Worm (Caenorhabditis elegans): ENCODE measurements around the gene M05D6.3.

Gene M05D6.3

DNA sequence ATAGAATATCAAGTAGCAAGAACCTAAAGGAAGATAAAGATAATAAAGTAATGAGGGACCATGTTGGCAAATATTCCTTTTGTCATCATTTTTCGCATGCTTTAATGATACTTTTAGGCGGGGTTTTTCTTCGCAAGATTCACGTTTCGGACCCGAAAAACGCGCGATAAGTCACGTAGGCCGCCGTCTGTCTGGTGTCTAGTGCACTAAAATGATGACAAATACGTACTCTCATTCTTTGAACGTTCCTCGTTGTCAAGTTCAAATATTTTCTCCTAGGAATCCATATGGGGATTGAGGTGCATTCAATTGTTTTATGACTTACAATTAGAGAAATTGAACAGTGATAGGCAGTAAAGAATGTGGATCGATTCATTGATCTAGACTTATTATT lies 8.2 kb downstream of the M05D6.3 start, which contains the start of gene taap-1:
TSS of gene taap-1 (minus strand) at position 79 of the 394 bp plus-strand sequence.
- no peak for TF ChIP-seq Y53G8AR.9 (GFP tag; conservative IDR thresholded peaks at IDR 0.05)
- TF ChIP-seq madf-6 (GFP tag; IDR thresholded peaks at IDR 0.05): 0 out of 2 replicates have a peak, but pooled peaks have one; percentile 25
- TF ChIP-seq ZK185.1 (tag; optimal IDR thresholded peaks at IDR 0.05; ENCODE audit: poor library complexity, severe bottlenecking): peak; percentile 11
- no peak for TF ChIP-seq ztf-22 (GFP tag; optimal IDR thresholded peaks at IDR 0.05)

DNA sequence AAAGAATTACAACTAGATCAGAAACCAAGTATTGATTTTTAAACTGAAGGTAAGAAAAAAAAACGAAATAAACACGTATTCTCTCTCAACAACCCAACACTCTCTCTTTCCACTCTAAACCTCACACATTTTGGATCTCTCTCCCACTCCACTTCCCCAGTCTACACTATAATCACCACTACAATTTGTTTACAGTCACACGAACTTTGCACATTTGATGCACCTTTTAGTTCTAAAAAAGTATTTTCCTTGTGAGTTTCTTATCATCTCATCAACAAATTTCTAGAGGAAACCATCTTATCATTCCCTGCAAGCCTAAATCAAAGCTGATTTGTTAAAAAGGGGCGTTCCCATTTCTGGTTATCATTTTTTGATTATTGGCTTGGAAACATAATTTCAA lies 9.0 kb downstream of the M05D6.3 start:
- TF ChIP-seq cebp-1 (GFP tag; IDR thresholded peaks at IDR 0.05) (no peak), cebp-1 (tag; optimal IDR thresholded peaks at IDR 0.05) (peak; percentile 31), ceh-100 (GFP tag; IDR thresholded peaks at IDR 0.05) (no peak), ztf-25 (GFP tag; IDR thresholded peaks at IDR 0.05) (no peak), Y56A3A.18 (GFP tag; IDR thresholded peaks at IDR 0.05) (peak; percentile 80), Y53G8AR.9 (GFP tag; conservative IDR thresholded peaks at IDR 0.05) (0 out of 2 replicates have a peak, but pooled peaks have one; percentile 58), ceh-91 (GFP tag; IDR thresholded peaks at IDR 0.05) (no peak), bed-1 (GFP tag; IDR thresholded peaks at IDR 0.05) (no peak), egl-18 (GFP tag; IDR thresholded peaks at IDR 0.05) (no peak), pha-4 (tag; optimal IDR thresholded peaks at IDR 0.05) (no peak), xnd-1 (tag; optimal IDR thresholded peaks at IDR 0.05) (no peak), B0019.2 (GFP tag; conservative IDR thresholded peaks at IDR 0.05) (no peak), ztf-22 (GFP tag; optimal IDR thresholded peaks at IDR 0.05) (peak; percentile 18), C06A6.2 (GFP tag; conservative IDR thresholded peaks at IDR 0.05) (no peak), nfya-1 (tag; optimal IDR thresholded peaks at IDR 0.05; ENCODE audit: borderline replicate concordance, insufficient read depth) (no peak), B0336.3 (GFP tag; IDR thresholded peaks at IDR 0.05) (peak; percentile 43; the same call in 1 of the 2 replicates), nhr-80 (tag; optimal IDR thresholded peaks at IDR 0.05) (peak; percentile 66), dpl-1 (GFP tag; optimal IDR thresholded peaks at IDR 0.05) (no peak), lir-1 (GFP tag; conservative IDR thresholded peaks at IDR 0.05) (no peak), pbrm-1 (GFP tag; IDR thresholded peaks at IDR 0.05) (no peak), zfh-2 (GFP tag; conservative IDR thresholded peaks at IDR 0.05) (no peak)

DNA sequence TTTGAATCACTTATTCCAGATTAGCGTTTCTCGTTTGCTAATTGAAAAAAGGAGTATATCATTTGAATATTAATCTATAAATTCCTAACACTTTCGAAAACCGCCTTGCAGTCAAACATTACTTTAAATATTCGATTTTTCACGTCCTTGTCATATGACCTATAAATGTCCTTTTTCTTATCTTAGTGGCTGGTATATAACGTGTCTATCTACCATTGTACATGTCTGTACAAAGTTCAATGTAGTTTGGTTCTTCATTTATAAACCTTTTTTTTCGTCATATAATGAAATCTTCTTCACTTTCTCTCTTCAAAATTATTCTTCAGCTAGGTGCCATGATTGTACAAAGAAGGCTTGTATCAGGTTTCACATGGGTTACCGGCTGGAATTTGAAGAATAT lies 10.0 kb downstream of the M05D6.3 start, which contains the start of gene gbh-2:
TSS of gene gbh-2 (plus strand) at position 277 of the 400 bp plus-strand sequence.
- TF ChIP-seq tlf-1 (GFP tag; optimal IDR thresholded peaks at IDR 0.05): peak; percentile 7
- TF ChIP-seq let-607 (tag; optimal IDR thresholded peaks at IDR 0.05): peak in 1 of 2 experiments; percentile 38
- TF ChIP-seq C06A6.2 (GFP tag; conservative IDR thresholded peaks at IDR 0.05): no peak
- TF ChIP-seq T07F8.4 (tag; optimal IDR thresholded peaks at IDR 0.05): no peak
- TF ChIP-seq madf-10 (tag; optimal IDR thresholded peaks at IDR 0.05): peak; percentile 25
- TF ChIP-seq ceh-27 (GFP tag; optimal IDR thresholded peaks at IDR 0.05): no peak
- TF ChIP-seq egrh-3 (GFP tag; IDR thresholded peaks at IDR 0.05): no peak
- no peak for TF ChIP-seq F39B2.1 (GFP tag; IDR thresholded peaks at IDR 0.05)
- TF ChIP-seq F22D6.2 (tag; optimal IDR thresholded peaks at IDR 0.05): no peak
- no peak for TF ChIP-seq lin-26 (GFP tag; IDR thresholded peaks at IDR 0.05)
- TF ChIP-seq cebp-1 (GFP tag; IDR thresholded peaks at IDR 0.05): no peak
- peak; percentile 42 for TF ChIP-seq cebp-1 (tag; optimal IDR thresholded peaks at IDR 0.05)
- TF ChIP-seq atf-7 (tag; optimal IDR thresholded peaks at IDR 0.05): peak; percentile 27
- no peak for TF ChIP-seq zim-3 (tag; optimal IDR thresholded peaks at IDR 0.05)
- peak; percentile 14 for TF ChIP-seq lin-40 (tag; optimal IDR thresholded peaks at IDR 0.05)
- no peak for TF ChIP-seq rec-8 (tag; optimal IDR thresholded peaks at IDR 0.05)
- TF ChIP-seq tbp1 (GFP tag; optimal IDR thresholded peaks at IDR 0.05): peak; percentile 41
- peak; percentile 57 for TF ChIP-seq nhr-80 (tag; optimal IDR thresholded peaks at IDR 0.05)
- no peak for TF ChIP-seq lin-35 (GFP tag; optimal IDR thresholded peaks at IDR 0.05)
- TF ChIP-seq repo-1 (tag; optimal IDR thresholded peaks at IDR 0.05): no peak
